Worm (Caenorhabditis elegans): ENCODE measurements around the gene cyp-34A2.
A peak's percentile ranks its signal among the peaks of the same experiment; 100 is the strongest.

The cyp-34A2 gene

DNA sequence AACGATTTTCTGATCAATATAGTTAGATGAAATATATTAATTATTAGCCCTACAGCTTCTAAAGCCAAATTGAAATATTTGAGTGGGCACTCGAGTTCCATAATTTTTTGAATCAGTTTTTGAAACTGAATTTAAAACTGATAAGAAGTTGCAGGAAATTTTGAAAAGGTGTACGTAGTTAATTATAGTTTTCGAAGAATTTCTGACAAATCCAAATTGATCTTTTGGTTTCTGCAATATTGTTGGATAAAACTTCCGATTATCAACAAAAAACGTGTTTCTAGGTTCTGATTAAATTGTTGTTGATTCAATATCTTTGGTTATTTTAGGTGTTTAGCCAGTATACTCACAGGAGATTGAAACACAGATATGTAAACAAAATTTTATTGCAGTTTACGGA is 15.8 kb upstream of the cyp-34A2 start, which contains the start of gene T26H8.4:
T26H8.4 (minus strand) TSS at position 101 of the 400 bp plus-strand sequence.
- TF ChIP-seq nhr-23 (tag; optimal IDR thresholded peaks at IDR 0.05) (no peak), unc-55 (GFP tag; optimal IDR thresholded peaks at IDR 0.05) (no peak), lin-11 (tag; optimal IDR thresholded peaks at IDR 0.05) (no peak), F13H6.1 (tag; optimal IDR thresholded peaks at IDR 0.05) (no peak), mab-5 (tag; optimal IDR thresholded peaks at IDR 0.05) (no peak), unc-62 (GFP tag; optimal IDR thresholded peaks at IDR 0.05) (no peak), nhr-21 (tag; optimal IDR thresholded peaks at IDR 0.05) (no peak), nhr-6 (tag; optimal IDR thresholded peaks at IDR 0.05) (no peak), gmeb-1 (tag; optimal IDR thresholded peaks at IDR 0.05) (no peak)

DNA sequence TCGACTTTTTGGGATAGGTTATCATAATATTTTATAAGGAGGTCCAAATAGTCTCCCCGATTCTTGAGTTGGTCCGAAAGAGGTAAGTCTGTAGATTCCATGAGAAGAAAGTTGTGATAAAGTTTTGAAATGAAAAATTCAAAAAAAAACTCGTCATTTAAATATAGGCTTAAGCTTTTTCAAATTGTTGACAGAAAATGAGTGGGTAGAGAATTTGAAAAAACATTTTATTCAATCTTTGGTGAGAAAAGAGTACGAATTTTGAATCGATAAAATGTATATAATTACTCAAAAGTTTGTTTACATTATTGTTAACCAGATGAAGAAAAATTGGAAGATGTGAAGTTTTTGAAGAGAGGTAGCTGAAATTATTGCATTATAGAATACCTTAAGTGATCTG is 14.6 kb upstream of the cyp-34A2 start, which contains the start of gene T26H8.5:
T26H8.5 (minus strand) TSS at position 101 of the 400 bp plus-strand sequence.
- TF ChIP-seq nhr-237 (tag; optimal IDR thresholded peaks at IDR 0.05): no peak
- TF ChIP-seq nhr-6 (tag; optimal IDR thresholded peaks at IDR 0.05): no peak
- TF ChIP-seq sem-4 (tag; optimal IDR thresholded peaks at IDR 0.05): no peak
- TF ChIP-seq Y55F3AM.14 (GFP tag; optimal IDR thresholded peaks at IDR 0.05): no peak
- no peak for TF ChIP-seq ztf-4 (tag; optimal IDR thresholded peaks at IDR 0.05)
- no peak for TF ChIP-seq unc-62 (GFP tag; optimal IDR thresholded peaks at IDR 0.05)
- no peak for TF ChIP-seq nhr-129 (tag; optimal IDR thresholded peaks at IDR 0.05)
- TF ChIP-seq snpc-4 (tag; optimal IDR thresholded peaks at IDR 0.05): no peak
- no peak for TF ChIP-seq ZK546.5 (tag; optimal IDR thresholded peaks at IDR 0.05)
- no peak for TF ChIP-seq C34F6.9 (tag; optimal IDR thresholded peaks at IDR 0.05)
- TF ChIP-seq zag-1 (tag; optimal IDR thresholded peaks at IDR 0.05): no peak
- no peak for TF ChIP-seq skn-1 (tag; optimal IDR thresholded peaks at IDR 0.05)
- no peak for TF ChIP-seq gmeb-1 (tag; optimal IDR thresholded peaks at IDR 0.05)
- TF ChIP-seq unc-55 (GFP tag; optimal IDR thresholded peaks at IDR 0.05): no peak
- no peak for TF ChIP-seq ceh-82 (tag; optimal IDR thresholded peaks at IDR 0.05)
- no peak for TF ChIP-seq ama-1 (optimal IDR thresholded peaks at IDR 0.05)
- TF ChIP-seq elt-3 (tag; optimal IDR thresholded peaks at IDR 0.05): no peak
- TF ChIP-seq sma-9 (GFP tag; optimal IDR thresholded peaks at IDR 0.05): no peak
- no peak for TF ChIP-seq sma-9 (tag; optimal IDR thresholded peaks at IDR 0.05)
- no peak for TF ChIP-seq peb-1 (tag; optimal IDR thresholded peaks at IDR 0.05)
- no peak for TF ChIP-seq nhr-23 (tag; optimal IDR thresholded peaks at IDR 0.05)

DNA sequence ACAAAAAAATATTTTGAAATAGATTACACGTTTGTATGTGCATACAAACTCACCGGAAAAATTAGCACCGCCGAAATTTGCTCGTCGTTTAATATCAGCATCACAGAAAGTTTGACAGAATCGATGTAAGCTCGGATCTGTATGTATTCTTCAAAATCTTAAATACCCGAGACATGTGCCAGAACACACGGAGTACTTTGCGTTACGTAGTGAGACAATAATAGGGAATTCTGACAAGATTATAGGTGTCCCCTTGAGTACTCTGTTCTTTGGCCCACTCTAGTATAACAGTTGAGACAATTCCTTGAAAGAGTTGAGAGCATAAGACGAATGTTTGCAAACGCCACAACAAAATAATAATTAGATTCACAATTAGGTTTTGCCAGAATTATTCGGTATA is 12.7 kb upstream of the cyp-34A2 start, which contains the start of gene srx-48:
srx-48 (minus strand) TSS at position 101 of the 400 bp plus-strand sequence.
- no peak for TF ChIP-seq aly-2 (tag; optimal IDR thresholded peaks at IDR 0.05)

DNA sequence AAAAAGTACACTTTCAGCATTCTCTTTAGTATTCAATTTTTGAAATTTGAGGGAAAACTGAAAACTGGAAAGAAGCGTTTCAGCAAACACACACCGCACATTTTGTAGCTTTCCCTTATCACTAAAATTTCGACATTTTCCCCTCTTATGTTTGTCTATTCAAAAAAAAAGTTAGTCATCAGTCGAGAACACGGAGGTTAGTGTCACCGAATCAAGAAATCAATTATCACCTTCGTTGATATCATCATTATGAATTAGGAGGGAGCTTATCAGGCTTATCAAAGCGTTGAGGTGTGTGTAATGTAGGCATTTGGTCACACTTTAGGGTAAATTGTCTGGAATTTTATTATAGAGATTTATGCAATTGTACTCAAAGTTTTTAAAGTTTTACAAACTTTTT is 7.7 kb upstream of the cyp-34A2 start, which contains the start of gene cpr-3:
cpr-3 (minus strand) TSS at position 104 of the 400 bp plus-strand sequence.
- no peak for TF ChIP-seq mbf-1 (tag; optimal IDR thresholded peaks at IDR 0.05)
- peak; percentile 8 for TF ChIP-seq sma-3 (GFP tag; optimal IDR thresholded peaks at IDR 0.05)
- peak; percentile 100 for TF ChIP-seq fos-1 (tag; optimal IDR thresholded peaks at IDR 0.05)
- no peak for TF ChIP-seq zag-1 (tag; optimal IDR thresholded peaks at IDR 0.05)
- peak; percentile 64 for TF ChIP-seq crh-2 (tag; optimal IDR thresholded peaks at IDR 0.05)
- no peak for TF ChIP-seq unc-39 (tag; optimal IDR thresholded peaks at IDR 0.05)
- TF ChIP-seq gmeb-1 (tag; optimal IDR thresholded peaks at IDR 0.05): peak; percentile 64
- TF ChIP-seq nhr-10 (tag; optimal IDR thresholded peaks at IDR 0.05): no peak
- TF ChIP-seq ceh-16 (tag; optimal IDR thresholded peaks at IDR 0.05): no peak
- TF ChIP-seq snpc-4 (tag; optimal IDR thresholded peaks at IDR 0.05): no peak
- TF ChIP-seq nhr-21 (tag; optimal IDR thresholded peaks at IDR 0.05): no peak
- peak; percentile 75 for TF ChIP-seq skn-1 (tag; optimal IDR thresholded peaks at IDR 0.05)
- no peak for TF ChIP-seq sem-4 (tag; optimal IDR thresholded peaks at IDR 0.05)

DNA sequence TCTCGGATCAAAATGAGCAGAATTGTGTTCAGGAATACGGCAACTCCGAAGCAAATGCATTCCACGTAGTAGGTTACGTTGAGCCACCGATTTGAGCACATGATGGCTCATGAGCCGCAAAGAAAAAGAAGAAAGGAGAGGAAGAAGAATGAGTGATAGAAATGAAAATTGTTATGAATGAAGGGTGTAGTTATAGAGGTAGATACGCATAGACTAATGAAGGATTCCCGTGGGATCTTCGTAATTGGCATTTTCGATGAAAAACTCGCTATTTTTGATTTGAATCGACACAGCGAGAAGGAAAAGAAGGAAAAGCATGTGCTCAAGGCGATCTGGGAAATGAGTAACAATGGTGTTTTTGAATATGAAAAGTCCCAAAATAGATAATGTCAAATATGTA is 3.0 kb upstream of the cyp-34A2 start, which contains the start of gene str-96:
str-96 (minus strand) TSS at position 101 of the 400 bp plus-strand sequence.
- no peak for TF ChIP-seq gmeb-1 (tag; optimal IDR thresholded peaks at IDR 0.05)

DNA sequence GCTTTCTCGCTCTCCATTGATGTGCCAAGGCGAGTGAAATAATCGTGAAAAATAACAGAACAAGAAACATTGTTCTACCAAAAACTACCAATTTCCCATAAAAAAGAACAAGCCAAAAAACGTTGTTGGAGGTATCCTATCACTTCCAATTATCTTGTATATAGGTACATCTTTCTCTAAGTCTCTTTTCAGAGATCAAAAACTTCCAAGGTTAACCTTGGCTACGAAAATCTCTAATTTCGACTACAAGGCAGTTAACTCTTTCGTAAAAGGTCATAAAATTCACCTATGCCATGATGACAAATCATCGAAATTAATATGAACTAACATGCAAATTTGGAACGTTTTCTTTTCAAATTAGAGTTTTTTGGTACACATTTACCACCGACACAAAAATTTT is 3.0 kb downstream of the cyp-34A2 start, which contains the start of gene cyp-34A1:
cyp-34A1 (minus strand) TSS at position 101 of the 400 bp plus-strand sequence.
- TF ChIP-seq elt-3 (tag; optimal IDR thresholded peaks at IDR 0.05): no peak
- no peak for TF ChIP-seq unc-39 (tag; optimal IDR thresholded peaks at IDR 0.05)
- TF ChIP-seq skn-1 (tag; optimal IDR thresholded peaks at IDR 0.05): no peak
- TF ChIP-seq fos-1 (tag; optimal IDR thresholded peaks at IDR 0.05): no peak
- no peak for TF ChIP-seq snpc-4 (tag; optimal IDR thresholded peaks at IDR 0.05)
- no peak for TF ChIP-seq ztf-4 (tag; optimal IDR thresholded peaks at IDR 0.05)
- TF ChIP-seq mbf-1 (tag; optimal IDR thresholded peaks at IDR 0.05): no peak
- TF ChIP-seq lsy-2 (tag; optimal IDR thresholded peaks at IDR 0.05): no peak
- TF ChIP-seq lin-13 (GFP tag; optimal IDR thresholded peaks at IDR 0.05): no peak
- TF ChIP-seq egl-27 (tag; optimal IDR thresholded peaks at IDR 0.05): no peak
- no peak for TF ChIP-seq ama-1 (optimal IDR thresholded peaks at IDR 0.05)
- TF ChIP-seq elt-1 (tag; optimal IDR thresholded peaks at IDR 0.05): no peak
- no peak for TF ChIP-seq unc-62 (GFP tag; optimal IDR thresholded peaks at IDR 0.05)
